Worm (Caenorhabditis elegans) whole organism, late embryonic: ENCODE data around the gene F54B11.8.

ENCODE experiments used
- C08G9.2 ChIP-seq: sonication (generic microtip); optimal IDR thresholded peaks from 2 replicates; lab custom pipeline; 2016; ENCODE audit warnings: mild to moderate bottlenecking, missing genetic modification characterization, moderate library complexity, missing compliant biosample characterization
- C38D4.7 ChIP-seq: fragments of 200-800 bp; sonication (Bioruptor generic); optimal IDR thresholded peaks from 2 replicates; lab custom pipeline; 2018; ENCODE audit warnings: mild to moderate bottlenecking, missing genetic modification characterization, moderate library complexity, missing compliant biosample characterization
- K09A11.1 ChIP-seq: sonication (generic microtip); optimal IDR thresholded peaks from 2 replicates; lab custom pipeline; 2017; ENCODE audit warnings: antibody characterized with exemption, mild to moderate bottlenecking, missing genetic modification characterization, missing compliant biosample characterization; ENCODE audit not compliant: insufficient read depth
- T23F11.4 ChIP-seq: fragments of 200-800 bp; sonication (Bioruptor generic); optimal IDR thresholded peaks from 2 replicates; lab custom pipeline; 2018; ENCODE audit warnings: mild to moderate bottlenecking, missing genetic modification characterization, missing compliant biosample characterization
- ama-1 ChIP-seq: fragments of 150-350 bp; optimal IDR thresholded peaks from 2 replicates; lab custom pipeline; 2014
- ceh-14 ChIP-seq: sonication (generic microtip); optimal IDR thresholded peaks from 2 replicates; lab custom pipeline; 2016; ENCODE audit warnings: missing genotype, missing genetic modification characterization, missing compliant biosample characterization
- ceh-2 ChIP-seq: sonication (generic microtip); optimal IDR thresholded peaks from 2 replicates; lab custom pipeline; 2016; ENCODE audit warnings: missing genotype, missing genetic modification characterization, missing compliant biosample characterization
- ceh-22 ChIP-seq: sonication (generic microtip); optimal IDR thresholded peaks from 2 replicates; lab custom pipeline; 2017; ENCODE audit warnings: missing biosample characterization, missing genetic modification characterization
- ceh-30 ChIP-seq: fragments of 150-350 bp; optimal IDR thresholded peaks from 2 replicates; lab custom pipeline; 2014; ENCODE audit warnings: missing biosample characterization, missing genetic modification characterization
- ceh-31 ChIP-seq: sonication (generic microtip); optimal IDR thresholded peaks from 2 replicates; lab custom pipeline; 2016; ENCODE audit warnings: missing genetic modification characterization, missing compliant biosample characterization
- ceh-34 ChIP-seq: sonication (generic microtip); optimal IDR thresholded peaks from 2 replicates; lab custom pipeline; 2016; ENCODE audit warnings: mild to moderate bottlenecking, missing genetic modification characterization, missing compliant biosample characterization
- ceh-45 ChIP-seq: fragments of 200-800 bp; sonication (Bioruptor generic); IDR thresholded peaks from 2 replicates; pipeline ENCODE4 v1.3.6; 2022; ENCODE audit warnings: missing genetic modification reagents, missing genetic modification characterization, missing compliant biosample characterization
- ceh-48 ChIP-seq: sonication (generic microtip); optimal IDR thresholded peaks from 2 replicates; lab custom pipeline; 2016; ENCODE audit warnings: missing genetic modification characterization, inconsistent platforms, missing compliant biosample characterization
- elt-2 ChIP-seq: sonication (generic microtip); optimal IDR thresholded peaks from 2 replicates; lab custom pipeline; 2016; ENCODE audit warnings: missing genetic modification reagents, missing genetic modification characterization, missing compliant biosample characterization
- ets-4 ChIP-seq: sonication (generic microtip); optimal IDR thresholded peaks from 2 replicates; lab custom pipeline; 2016; ENCODE audit warnings: missing genetic modification characterization, missing compliant biosample characterization
- eyg-1 ChIP-seq: sonication (generic microtip); optimal IDR thresholded peaks from 2 replicates; lab custom pipeline; 2016; ENCODE audit warnings: missing genotype, missing genetic modification characterization, missing compliant biosample characterization
- fax-1 ChIP-seq: sonication (generic microtip); optimal IDR thresholded peaks from 2 replicates; lab custom pipeline; 2016; ENCODE audit warnings: missing genotype, missing genetic modification characterization, missing compliant biosample characterization
- fkh-10 ChIP-seq: fragments of 150-350 bp; optimal IDR thresholded peaks from 2 replicates; lab custom pipeline; 2014; ENCODE audit warnings: missing biosample characterization, missing genetic modification reagents, missing genetic modification characterization
- hlh-13 ChIP-seq: fragments of 200-800 bp; sonication (Bioruptor generic); optimal IDR thresholded peaks from 2 replicates; lab custom pipeline; 2018; ENCODE audit warnings: mild to moderate bottlenecking, missing genetic modification characterization, missing compliant biosample characterization
- hlh-15 ChIP-seq: sonication (generic microtip); optimal IDR thresholded peaks from 2 replicates; lab custom pipeline; 2016; ENCODE audit warnings: missing genetic modification characterization, missing compliant biosample characterization
- hlh-6 ChIP-seq: sonication (generic microtip); optimal IDR thresholded peaks from 2 replicates; lab custom pipeline; 2016; ENCODE audit warnings: missing genotype, missing genetic modification characterization, missing compliant biosample characterization
- lim-6 ChIP-seq: sonication (generic microtip); optimal IDR thresholded peaks from 2 replicates; lab custom pipeline; 2016; ENCODE audit warnings: missing genetic modification characterization, missing compliant biosample characterization
- madf-2 ChIP-seq: sonication (generic microtip); optimal IDR thresholded peaks from 2 replicates; lab custom pipeline; 2017; ENCODE audit warnings: missing genetic modification characterization, missing compliant biosample characterization
- nfya-1 ChIP-seq: sonication (generic microtip); optimal IDR thresholded peaks from 2 replicates; lab custom pipeline; 2017; ENCODE audit warnings: missing genetic modification characterization, mild to moderate bottlenecking, missing compliant biosample characterization, antibody characterized with exemption, moderate library complexity
- nhr-232 ChIP-seq: sonication (generic microtip); optimal IDR thresholded peaks from 2 replicates; lab custom pipeline; 2016; ENCODE audit warnings: missing genetic modification characterization, missing compliant biosample characterization
- pag-3 ChIP-seq: sonication (generic microtip); optimal IDR thresholded peaks from 2 replicates; lab custom pipeline; 2016; ENCODE audit warnings: missing compliant biosample characterization, missing genetic modification characterization, borderline replicate concordance
- pat-9 ChIP-seq: fragments of 200-800 bp; sonication (Bioruptor generic); optimal IDR thresholded peaks from 2 replicates; lab custom pipeline; 2018; ENCODE audit warnings: mild to moderate bottlenecking, missing genetic modification characterization, moderate library complexity, missing compliant biosample characterization
- pax-1 ChIP-seq: fragments of 150-350 bp; optimal IDR thresholded peaks from 2 replicates; lab custom pipeline; 2014; ENCODE audit warnings: missing biosample characterization, missing genetic modification characterization
- pha-2 ChIP-seq: sonication (generic microtip); optimal IDR thresholded peaks from 2 replicates; lab custom pipeline; 2017; ENCODE audit warnings: mild to moderate bottlenecking, missing genetic modification characterization, missing compliant biosample characterization
- pros-1 ChIP-seq: fragments of 150-350 bp; optimal IDR thresholded peaks from 2 replicates; lab custom pipeline; 2014; ENCODE audit warnings: missing biosample characterization, missing genetic modification reagents, missing genetic modification characterization
- ref-2 ChIP-seq: sonication (generic microtip); optimal IDR thresholded peaks from 2 replicates; lab custom pipeline; 2016; ENCODE audit warnings: missing genetic modification characterization, missing compliant biosample characterization
- rnt-1 ChIP-seq: sonication (generic microtip); optimal IDR thresholded peaks from 2 replicates; lab custom pipeline; 2016; ENCODE audit warnings: missing genetic modification characterization, missing compliant biosample characterization
- sdc-2 ChIP-seq: sonication (generic microtip); optimal IDR thresholded peaks from 2 replicates; lab custom pipeline; 2016; ENCODE audit warnings: missing genotype, missing genetic modification characterization, missing compliant biosample characterization
- sox-2 ChIP-seq: fragments of 200-800 bp; sonication (Bioruptor generic); IDR thresholded peaks from 2 replicates; pipeline ENCODE4 v1.3.6; 2022; ENCODE audit warnings: missing genetic modification reagents, missing genetic modification characterization, missing compliant biosample characterization
- sox-4 ChIP-seq: sonication (generic microtip); optimal IDR thresholded peaks from 2 replicates; lab custom pipeline; 2017; ENCODE audit warnings: mild to moderate bottlenecking, missing genetic modification characterization, inconsistent platforms, missing compliant biosample characterization
- tbx-2 ChIP-seq: sonication (generic microtip); optimal IDR thresholded peaks from 2 replicates; lab custom pipeline; 2016; ENCODE audit warnings: missing genetic modification characterization, missing compliant biosample characterization
- ttx-3 ChIP-seq: sonication (generic microtip); optimal IDR thresholded peaks from 2 replicates; lab custom pipeline; 2016; ENCODE audit warnings: missing genetic modification reagents, missing genetic modification characterization, missing compliant biosample characterization
- unc-42 ChIP-seq: sonication (generic microtip); optimal IDR thresholded peaks from 2 replicates; lab custom pipeline; 2016; ENCODE audit warnings: missing genotype, missing genetic modification characterization, missing compliant biosample characterization
- unc-86 ChIP-seq: sonication (generic microtip); optimal IDR thresholded peaks from 2 replicates; lab custom pipeline; 2016; ENCODE audit warnings: missing genetic modification characterization, missing compliant biosample characterization

F54B11.8 gene

DNA sequence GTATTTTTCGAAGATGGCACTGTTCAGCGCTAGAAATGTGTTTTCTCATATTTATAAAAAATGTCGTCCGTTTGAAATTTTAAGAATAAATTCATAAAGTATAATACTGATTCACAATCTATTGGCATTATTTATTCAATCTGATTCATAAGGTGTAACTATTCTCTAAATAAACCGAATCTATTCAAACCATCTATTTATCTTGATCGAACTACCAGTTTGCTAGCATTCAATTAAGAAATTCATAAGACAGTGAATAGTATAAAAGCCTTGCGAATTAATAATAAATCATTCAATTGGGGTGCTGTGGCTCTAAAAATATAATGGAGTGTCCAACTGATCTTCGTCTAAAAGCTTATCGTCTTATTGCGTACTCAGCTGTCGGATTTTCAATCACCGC lies 12.6 kb downstream of the F54B11.8 start, which contains the start of gene col-44:
col-44 (plus strand) TSS at position 301 of the 400 bp plus-strand sequence.
- no peak for TF ChIP-seq unc-86 (tag; lab: Kevin White, UChicago)
- TF ChIP-seq sox-4 (tag; lab: Kevin White, UChicago): no peak
- no peak for TF ChIP-seq ref-2 (tag; lab: Kevin White, UChicago)
- TF ChIP-seq unc-42 (tag; lab: Kevin White, UChicago): no peak
- no peak for TF ChIP-seq nfya-1 (tag; lab: Kevin White, UChicago)
- TF ChIP-seq ama-1 (lab: Kevin White, UChicago): no peak
- TF ChIP-seq pat-9 (tag; lab: Kevin White, UChicago): no peak
- TF ChIP-seq ttx-3 (tag; lab: Kevin White, UChicago): no peak
- no peak for TF ChIP-seq pag-3 (tag; lab: Kevin White, UChicago)

DNA sequence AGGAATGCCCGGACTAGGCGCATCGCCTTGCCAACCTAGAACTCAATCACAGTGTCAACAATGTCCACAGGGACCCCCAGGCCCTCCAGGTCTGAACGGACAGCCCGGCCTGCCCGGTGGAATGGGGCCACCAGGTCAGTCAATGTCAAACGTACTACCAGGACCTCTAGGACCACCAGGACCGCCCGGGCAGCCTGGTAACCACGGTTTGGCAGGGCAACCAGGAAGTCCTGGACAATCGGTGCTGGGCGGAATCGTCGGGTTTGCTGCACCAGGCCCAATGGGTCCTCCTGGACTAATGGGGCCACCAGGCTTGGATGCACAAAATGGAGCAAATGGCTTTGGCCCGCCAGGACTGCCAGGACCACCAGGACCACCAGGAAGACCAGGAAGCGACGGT lies 13.0 kb downstream of the F54B11.8 start:
- TF ChIP-seq C08G9.2 (tag; lab: Kevin White, UChicago) (peak; percentile 41), pag-3 (tag; lab: Kevin White, UChicago) (peak; percentile 36), nhr-232 (tag; lab: Kevin White, UChicago) (no peak)

DNA sequence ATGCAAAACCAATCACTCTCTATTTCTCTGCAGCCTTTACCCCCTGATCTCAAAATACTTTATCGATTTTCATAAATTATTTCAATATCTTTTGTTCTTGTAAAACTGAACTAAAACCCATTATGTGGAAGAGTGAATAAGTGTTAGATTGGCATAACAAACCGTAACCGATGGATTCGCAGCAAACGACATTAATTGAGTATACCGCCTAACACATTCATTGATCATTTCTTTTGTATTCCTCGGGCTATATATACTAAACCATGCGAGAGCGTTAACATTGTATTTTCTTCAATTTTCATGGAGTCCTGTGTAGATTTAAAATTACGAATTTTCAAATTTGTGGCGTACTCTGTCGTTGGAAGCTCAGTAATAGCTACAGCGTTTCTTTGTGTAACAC lies 14.0 kb downstream of the F54B11.8 start, which contains the start of gene col-9:
col-9 (plus strand) TSS at position 301 of the 400 bp plus-strand sequence.
- no peak for TF ChIP-seq pax-1 (tag; lab: Kevin White, UChicago)
- no peak for TF ChIP-seq ceh-22 (tag; lab: Kevin White, UChicago)
- no peak for TF ChIP-seq pha-2
- no peak for TF ChIP-seq elt-2 (tag; lab: Kevin White, UChicago)
- TF ChIP-seq ceh-48 (tag; lab: Kevin White, UChicago): no peak
- no peak for TF ChIP-seq tbx-2 (tag; lab: Kevin White, UChicago)
- no peak for TF ChIP-seq fax-1 (tag; lab: Kevin White, UChicago)
- TF ChIP-seq ttx-3 (tag; lab: Kevin White, UChicago): no peak
- no peak for TF ChIP-seq hlh-13 (GFP tag; lab: Kevin White, UChicago)
- TF ChIP-seq sdc-2 (tag; lab: Kevin White, UChicago): no peak
- TF ChIP-seq C38D4.7 (GFP tag; lab: Kevin White, UChicago): no peak
- no peak for TF ChIP-seq fkh-10 (GFP tag; lab: Kevin White, UChicago)
- no peak for TF ChIP-seq ets-4 (tag; lab: Kevin White, UChicago)

DNA sequence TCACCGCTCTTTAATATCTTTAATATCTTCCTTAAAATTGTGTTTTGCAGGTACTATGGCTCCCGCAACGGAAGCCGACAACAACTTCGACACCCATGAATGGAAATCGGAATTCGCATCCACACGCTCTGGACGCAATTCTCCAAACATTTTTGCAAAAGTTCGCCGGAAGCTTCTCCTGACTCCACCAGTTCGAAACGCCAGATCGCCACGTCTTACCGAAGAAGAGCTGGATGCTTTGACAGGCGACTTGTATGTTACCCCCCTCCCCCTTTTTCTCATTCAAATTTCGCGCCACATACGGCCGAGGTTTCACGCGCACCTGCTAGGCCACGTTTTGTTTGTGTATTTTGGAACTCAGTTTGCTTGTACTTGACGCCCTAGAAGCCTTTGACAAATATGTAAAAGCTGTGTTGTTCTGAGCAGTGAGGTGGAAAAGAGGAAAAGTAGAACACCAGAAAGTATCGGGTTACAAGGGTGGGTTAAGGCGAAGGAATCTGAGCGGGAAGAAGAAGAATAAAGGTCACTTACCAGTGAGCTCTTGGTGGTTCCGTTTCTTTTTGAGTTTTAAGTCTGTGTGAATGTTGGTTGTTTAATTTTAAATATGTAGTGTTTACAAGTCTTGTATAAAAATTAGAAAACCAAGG lies 18.9 kb downstream of the F54B11.8 start, which contains the start of gene unc-84:
unc-84 (plus strand) TSS at position 51 of the 647 bp plus-strand sequence.
- TF ChIP-seq ama-1 (lab: Kevin White, UChicago): no peak
- no peak for TF ChIP-seq K09A11.1
- peak; percentile 53 for TF ChIP-seq tbx-2 (tag; lab: Kevin White, UChicago)
- peak; percentile 52 for TF ChIP-seq sdc-2 (tag; lab: Kevin White, UChicago)
- TF ChIP-seq C08G9.2 (tag; lab: Kevin White, UChicago): peak; percentile 72
- peak; percentile 34 for TF ChIP-seq ref-2 (tag; lab: Kevin White, UChicago)
- TF ChIP-seq pros-1 (tag; lab: Kevin White, UChicago): peak; percentile 7
- peak; percentile 97 for TF ChIP-seq ceh-34 (tag; lab: Kevin White, UChicago)
- peak; percentile 64 for TF ChIP-seq ceh-31
- no peak for TF ChIP-seq pat-9 (tag; lab: Kevin White, UChicago)
- no peak for TF ChIP-seq ceh-45 (GFP tag; lab: Robert Waterston, UW)
- peak; percentile 32 for TF ChIP-seq ets-4 (tag; lab: Kevin White, UChicago)
- TF ChIP-seq ceh-2 (tag; lab: Kevin White, UChicago): peak; percentile 28

DNA sequence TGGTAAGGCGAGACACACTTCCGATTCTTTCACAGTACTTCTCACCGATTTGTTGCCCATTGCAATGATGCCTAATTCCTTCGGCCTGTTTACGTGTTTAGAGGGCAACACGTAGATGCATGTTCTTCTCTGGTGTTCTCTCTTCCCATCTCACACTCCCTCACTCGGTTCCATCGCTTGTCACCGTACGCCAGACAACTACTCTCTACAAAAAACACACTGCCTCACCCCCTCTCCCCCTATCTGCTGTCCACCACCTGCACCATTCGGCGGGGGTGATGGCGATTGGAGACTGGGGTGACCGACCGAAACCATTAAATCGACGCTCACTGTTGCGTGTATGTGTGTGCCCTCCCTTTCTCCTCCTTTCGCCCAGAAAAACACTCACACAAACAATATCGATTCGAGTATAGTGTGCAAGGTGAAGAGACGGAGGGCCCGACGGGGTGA lies 19.8 kb downstream of the F54B11.8 start:
- TF ChIP-seq pros-1 (tag; lab: Kevin White, UChicago): peak; percentile 52
- TF ChIP-seq rnt-1 (tag; lab: Kevin White, UChicago): peak; percentile 57
- TF ChIP-seq sox-2: no peak; the same call in 1 of the 2 replicates
- no peak for TF ChIP-seq unc-42 (tag; lab: Kevin White, UChicago)
- peak; percentile 70 for TF ChIP-seq hlh-6 (tag; lab: Kevin White, UChicago)
- TF ChIP-seq ceh-34 (tag; lab: Kevin White, UChicago): peak; percentile 43
- TF ChIP-seq T23F11.4 (GFP tag; lab: Kevin White, UChicago): peak; percentile 54
- no peak for TF ChIP-seq ama-1 (lab: Kevin White, UChicago)
- TF ChIP-seq eyg-1 (tag; lab: Kevin White, UChicago): peak; percentile 16
- TF ChIP-seq nfya-1 (tag; lab: Kevin White, UChicago): peak; percentile 70
- peak; percentile 73 for TF ChIP-seq ceh-31
- TF ChIP-seq sox-4 (tag; lab: Kevin White, UChicago): peak; percentile 25
- TF ChIP-seq ceh-2 (tag; lab: Kevin White, UChicago): peak; percentile 37
- TF ChIP-seq ref-2 (tag; lab: Kevin White, UChicago): peak; percentile 90
- no peak for TF ChIP-seq ttx-3 (tag; lab: Kevin White, UChicago)
- no peak for TF ChIP-seq ceh-30 (tag; lab: Kevin White, UChicago)
- peak; percentile 2 for TF ChIP-seq ceh-14
- no peak for TF ChIP-seq hlh-15
- no peak for TF ChIP-seq lim-6 (tag; lab: Kevin White, UChicago)
- peak; percentile 34 for TF ChIP-seq madf-2 (tag; lab: Kevin White, UChicago)
- peak; percentile 25 for TF ChIP-seq nhr-232 (tag; lab: Kevin White, UChicago)
- TF ChIP-seq C08G9.2 (tag; lab: Kevin White, UChicago): peak; percentile 27
